Worm (Caenorhabditis elegans) whole organism, L1 larva: ENCODE results near the gene C54H2.4.

Source experiments
- F16B12.6 ChIP-seq: fragments of 150-350 bp; optimal IDR thresholded peaks from 2 replicates; lab custom pipeline; 2014; ENCODE audit warnings: missing biosample characterization, missing genetic modification characterization
- aha-1 ChIP-seq: fragments of 150-350 bp; optimal IDR thresholded peaks from 2 replicates; lab custom pipeline; 2014; ENCODE audit warnings: missing biosample characterization, missing genetic modification characterization
- aly-2 ChIP-seq: fragments of 150-350 bp; optimal IDR thresholded peaks from 2 replicates; lab custom pipeline; 2014; ENCODE audit warnings: missing biosample characterization, missing genetic modification characterization
- blmp-1 ChIP-seq: fragments of 150-350 bp; optimal IDR thresholded peaks from 2 replicates; lab custom pipeline; 2014; ENCODE audit warnings: missing biosample characterization, missing genetic modification characterization
- ceh-88 ChIP-seq: fragments of 200-800 bp; sonication (Bioruptor generic); IDR thresholded peaks from 2 replicates; pipeline ENCODE4 v1.3.6; 2022; ENCODE audit warnings: missing genetic modification characterization, missing compliant biosample characterization
- ces-1 ChIP-seq: fragments of 150-350 bp; optimal IDR thresholded peaks from 2 replicates; lab custom pipeline; 2014; ENCODE audit warnings: missing biosample characterization, missing genetic modification reagents, missing genetic modification characterization
- dpl-1 ChIP-seq, 3 experiments: fragments of 150-350 bp in 2 of 3; sonication (generic microtip) in 1 of 3; optimal IDR thresholded peaks; 2 replicates each; lab custom pipeline; 2014 to 2017; ENCODE audit warnings: missing biosample characterization in 3 of 3, missing genetic modification characterization in 3 of 3, missing genetic modification reagents in 3 of 3
- dsc-1 ChIP-seq: sonication (generic microtip); optimal IDR thresholded peaks from 2 replicates; lab custom pipeline; 2016; ENCODE audit warnings: mild to moderate bottlenecking, missing genetic modification characterization, missing compliant biosample characterization
- efl-3 ChIP-seq: fragments of 200-800 bp; sonication (Bioruptor generic); optimal IDR thresholded peaks from 2 replicates; lab custom pipeline; 2018; ENCODE audit warnings: mild to moderate bottlenecking, missing genetic modification characterization, missing compliant biosample characterization
- egl-13 ChIP-seq: sonication (generic microtip); optimal IDR thresholded peaks from 2 replicates; lab custom pipeline; 2016; ENCODE audit warnings: missing genotype, missing genetic modification reagents, missing genetic modification characterization, missing compliant biosample characterization
- egl-27 ChIP-seq, 2 experiments: fragments of 150-350 bp in 1 of 2; sonication (generic microtip); optimal IDR thresholded peaks; 3 replicates each; lab custom pipeline; 2017 to 2018; ENCODE audit warnings: missing biosample characterization in 2 of 2, missing genetic modification characterization in 2 of 2, missing genetic modification reagents in 2 of 2
- elt-2 ChIP-seq: sonication (generic microtip); optimal IDR thresholded peaks from 2 replicates; lab custom pipeline; 2016; ENCODE audit warnings: missing genetic modification characterization, mild to moderate bottlenecking, inconsistent platforms, missing compliant biosample characterization, missing genetic modification reagents
- ets-5 ChIP-seq: fragments of 200-800 bp; sonication (Bioruptor generic); IDR thresholded peaks from 2 replicates; pipeline ENCODE4 v1.3.6; 2022; ENCODE audit warnings: missing genetic modification characterization, missing compliant biosample characterization
- fkh-10 ChIP-seq: sonication (generic microtip); optimal IDR thresholded peaks from 2 replicates; lab custom pipeline; 2017; ENCODE audit warnings: missing biosample characterization, missing genetic modification reagents, missing genetic modification characterization
- fkh-8 ChIP-seq: sonication (generic microtip); optimal IDR thresholded peaks from 2 replicates; lab custom pipeline; 2016; ENCODE audit warnings: mild to moderate bottlenecking, missing genetic modification characterization, missing compliant biosample characterization
- fos-1 ChIP-seq: fragments of 150-350 bp; optimal IDR thresholded peaks from 2 replicates; lab custom pipeline; 2014; ENCODE audit warnings: missing biosample characterization, missing genetic modification characterization
- grh-1 ChIP-seq: fragments of 200-800 bp; sonication (Bioruptor generic); IDR thresholded peaks from 2 replicates; pipeline ENCODE4 v1.3.6; 2022; ENCODE audit warnings: missing genetic modification reagents, missing genetic modification characterization, missing compliant biosample characterization
- irx-1 ChIP-seq: sonication (generic microtip); optimal IDR thresholded peaks from 2 replicates; lab custom pipeline; 2016; ENCODE audit warnings: missing genetic modification characterization, missing compliant biosample characterization
- isw-1 ChIP-seq: fragments of 200-800 bp; sonication (Bioruptor generic); IDR thresholded peaks from 2 replicates; pipeline ENCODE4 v1.3.6; 2022; ENCODE audit warnings: missing genetic modification characterization, missing compliant biosample characterization
- lin-13 ChIP-seq: fragments of 150-350 bp; optimal IDR thresholded peaks from 2 replicates; lab custom pipeline; 2014; ENCODE audit warnings: missing biosample characterization, missing genetic modification reagents, missing genetic modification characterization
- lin-14 ChIP-seq: fragments of 200-800 bp; sonication (Bioruptor generic); optimal IDR thresholded peaks from 2 replicates; lab custom pipeline; 2018; ENCODE audit warnings: mild to moderate bottlenecking, missing genetic modification characterization, moderate library complexity, missing compliant biosample characterization
- lin-15B ChIP-seq: fragments of 150-350 bp; sonication (generic microtip); optimal IDR thresholded peaks from 3 replicates; lab custom pipeline; 2014; ENCODE audit warnings: missing biosample characterization, missing genetic modification characterization
- lin-35 ChIP-seq, 2 experiments: fragments of 150-350 bp; optimal IDR thresholded peaks; 2 replicates each; lab custom pipeline; 2014; ENCODE audit warnings: missing biosample characterization in 2 of 2, missing genetic modification characterization in 2 of 2, missing genetic modification reagents in 2 of 2
- lin-39 ChIP-seq: fragments of 150-350 bp; optimal IDR thresholded peaks from 2 replicates; lab custom pipeline; 2014; ENCODE audit warnings: missing biosample characterization, missing genetic modification reagents, missing genetic modification characterization
- lir-3 ChIP-seq: sonication (generic microtip); optimal IDR thresholded peaks from 2 replicates; lab custom pipeline; 2016; ENCODE audit warnings: mild to moderate bottlenecking, missing genetic modification characterization, moderate library complexity, missing compliant biosample characterization; ENCODE audit not compliant: poor library complexity
- mab-9 ChIP-seq: fragments of 200-800 bp; sonication (Bioruptor generic); IDR thresholded peaks from 2 replicates; pipeline ENCODE4 v1.3.6; 2022; ENCODE audit warnings: missing genetic modification reagents, missing genetic modification characterization, missing compliant biosample characterization
- mdl-1 ChIP-seq, 2 experiments: fragments of 150-350 bp; optimal IDR thresholded peaks; 2 replicates each; lab custom pipeline; 2014 to 2017; ENCODE audit warnings: missing biosample characterization in 2 of 2, missing genetic modification characterization in 2 of 2, inconsistent platforms in 1 of 2
- mef-2 ChIP-seq: fragments of 150-350 bp; optimal IDR thresholded peaks from 2 replicates; lab custom pipeline; 2014; ENCODE audit warnings: missing biosample characterization, missing genetic modification characterization
- mep-1 ChIP-seq: fragments of 150-350 bp; optimal IDR thresholded peaks from 2 replicates; lab custom pipeline; 2014; ENCODE audit warnings: missing biosample characterization, missing genetic modification characterization
- nhr-11 ChIP-seq: fragments of 150-350 bp; optimal IDR thresholded peaks from 2 replicates; lab custom pipeline; 2014; ENCODE audit warnings: missing biosample characterization, missing genetic modification characterization
- nhr-19 ChIP-seq: fragments of 200-800 bp; sonication (Bioruptor generic); conservative IDR thresholded peaks from 2 replicates; pipeline ENCODE4 v1.3.6; 2022; ENCODE audit warnings: missing genetic modification characterization, missing compliant biosample characterization
- nhr-20 ChIP-seq: sonication (generic microtip); optimal IDR thresholded peaks from 2 replicates; lab custom pipeline; 2016; ENCODE audit warnings: mild to moderate bottlenecking, missing genetic modification characterization, missing compliant biosample characterization
- nhr-28 ChIP-seq: fragments of 150-350 bp; optimal IDR thresholded peaks from 2 replicates; lab custom pipeline; 2014; ENCODE audit warnings: missing biosample characterization, missing genetic modification characterization
- nhr-47 ChIP-seq: sonication (generic microtip); optimal IDR thresholded peaks from 2 replicates; lab custom pipeline; 2016; ENCODE audit warnings: mild to moderate bottlenecking, missing genetic modification characterization, moderate library complexity, missing compliant biosample characterization
- nhr-77 ChIP-seq: fragments of 150-350 bp; optimal IDR thresholded peaks from 2 replicates; lab custom pipeline; 2014; ENCODE audit warnings: missing biosample characterization, missing genetic modification characterization
- nhr-85 ChIP-seq: sonication (generic microtip); peaks from one replicate; lab custom pipeline; 2016; ENCODE audit warnings: missing genetic modification characterization, inconsistent platforms, missing compliant biosample characterization
- pag-3 ChIP-seq: sonication (generic microtip); optimal IDR thresholded peaks from 2 replicates; lab custom pipeline; 2017; ENCODE audit warnings: missing genetic modification characterization, mild to moderate bottlenecking, missing compliant biosample characterization, antibody characterized with exemption, borderline replicate concordance; ENCODE audit not compliant: insufficient read depth
- pax-3 ChIP-seq: fragments of 200-800 bp; sonication (Bioruptor generic); optimal IDR thresholded peaks from 2 replicates; lab custom pipeline; 2018; ENCODE audit warnings: mild to moderate bottlenecking, missing genetic modification characterization, moderate library complexity, missing compliant biosample characterization
- skn-1 ChIP-seq: fragments of 150-350 bp; optimal IDR thresholded peaks from 2 replicates; lab custom pipeline; 2014; ENCODE audit warnings: missing biosample characterization, missing genetic modification characterization
- snpc-4 ChIP-seq: fragments of 150-350 bp; optimal IDR thresholded peaks from 2 replicates; lab custom pipeline; 2014; ENCODE audit warnings: missing biosample characterization, missing genetic modification characterization
- snu-23 ChIP-seq: sonication (generic microtip); optimal IDR thresholded peaks from 2 replicates; lab custom pipeline; 2016; ENCODE audit warnings: missing genetic modification characterization, missing compliant biosample characterization
- sptf-1 ChIP-seq: fragments of 150-350 bp; optimal IDR thresholded peaks from 2 replicates; lab custom pipeline; 2014; ENCODE audit warnings: missing biosample characterization, missing genetic modification characterization
- swsn-7 ChIP-seq: sonication (generic microtip); optimal IDR thresholded peaks from 2 replicates; lab custom pipeline; 2016; ENCODE audit warnings: missing genetic modification characterization, missing compliant biosample characterization
- tbx-2 ChIP-seq: sonication (generic microtip); optimal IDR thresholded peaks from 2 replicates; lab custom pipeline; 2016; ENCODE audit warnings: missing genetic modification characterization, missing compliant biosample characterization
- tlp-1 ChIP-seq: fragments of 150-350 bp; optimal IDR thresholded peaks from 2 replicates; lab custom pipeline; 2014; ENCODE audit warnings: missing biosample characterization, missing genetic modification characterization
- unc-130 ChIP-seq: fragments of 150-350 bp; optimal IDR thresholded peaks from 2 replicates; lab custom pipeline; 2017; ENCODE audit warnings: missing biosample characterization, missing genetic modification characterization, inconsistent platforms
- unc-86 ChIP-seq: sonication (generic microtip); optimal IDR thresholded peaks from 2 replicates; lab custom pipeline; 2016; ENCODE audit warnings: missing genetic modification characterization, missing compliant biosample characterization
- vab-15 ChIP-seq: sonication (generic microtip); optimal IDR thresholded peaks from 2 replicates; lab custom pipeline; 2017; ENCODE audit warnings: missing genotype, mild to moderate bottlenecking, missing genetic modification characterization, missing compliant biosample characterization
- xbp-1 ChIP-seq: sonication (generic microtip); optimal IDR thresholded peaks from 2 replicates; lab custom pipeline; 2016; ENCODE audit warnings: missing genetic modification characterization, missing compliant biosample characterization
- zag-1 ChIP-seq: fragments of 150-350 bp; optimal IDR thresholded peaks from 2 replicates; lab custom pipeline; 2014; ENCODE audit warnings: missing biosample characterization, missing genetic modification characterization
- ztf-11 ChIP-seq, 2 experiments: sonication (generic microtip); optimal IDR thresholded peaks; 2 replicates each; lab custom pipeline; 2016 to 2017; ENCODE audit warnings: missing genetic modification characterization in 2 of 2, missing biosample characterization in 1 of 2, missing compliant biosample characterization in 1 of 2

The C54H2.4 gene

DNA sequence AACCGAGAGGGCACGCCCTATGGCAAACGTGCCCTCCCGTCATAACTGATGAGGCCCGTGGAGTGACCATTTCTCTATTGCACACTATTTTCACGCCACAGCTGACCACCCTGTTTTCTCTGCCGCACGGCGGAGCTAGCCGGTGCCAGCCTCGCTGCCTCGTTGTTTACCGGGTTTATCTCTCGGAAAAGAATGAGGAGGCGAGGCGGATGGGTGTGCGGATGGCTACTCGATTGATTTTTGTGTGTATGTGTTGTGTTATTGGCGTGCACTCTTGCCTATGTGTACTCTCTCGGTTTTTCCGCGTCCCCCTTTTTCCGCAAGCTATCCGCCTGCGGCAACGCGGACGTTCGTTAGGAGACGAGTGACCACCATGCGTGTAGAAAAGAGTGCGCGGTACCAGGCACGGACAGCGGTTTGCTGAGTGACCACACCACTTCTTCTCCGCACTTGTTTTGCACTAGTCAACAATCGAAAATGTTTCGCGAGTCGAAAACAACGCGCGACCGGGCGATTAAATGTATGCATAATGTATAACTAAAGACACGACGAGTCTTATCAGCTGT is 41.5 kb upstream of the C54H2.4 start (continued):
- TF ChIP-seq mef-2: peak; percentile 27
- TF ChIP-seq nhr-28 (tag; lab: Kevin White, UChicago): no peak
- TF ChIP-seq ztf-11 (tag; optimal IDR thresholded peaks at IDR 0.05; lab: Kevin White, UChicago): peak in 1 of 2 experiments; percentile 24
- no peak for TF ChIP-seq irx-1 (tag; lab: Kevin White, UChicago)
- no peak for TF ChIP-seq sptf-1 (tag; lab: Kevin White, UChicago)
- peak; percentile 50 for TF ChIP-seq nhr-20 (tag; lab: Kevin White, UChicago)
- TF ChIP-seq pag-3 (tag; lab: Kevin White, UChicago): no peak
- TF ChIP-seq mdl-1 (tag; optimal IDR thresholded peaks at IDR 0.05; lab: Kevin White, UChicago): peak in 1 of 2 experiments; percentile 47
- TF ChIP-seq egl-13: peak; percentile 56
- no peak for TF ChIP-seq vab-15 (tag; lab: Kevin White, UChicago)
- peak; percentile 44; the same call in 1 of the 2 replicates for TF ChIP-seq nhr-19 (GFP tag; lab: Robert Waterston, UW)
- TF ChIP-seq lin-35 (GFP tag; optimal IDR thresholded peaks at IDR 0.05; lab: Kevin White, UChicago): peak in 1 of 2 experiments; percentile 22
- no peak for TF ChIP-seq grh-1 (GFP tag; lab: Robert Waterston, UW)
- TF ChIP-seq ceh-88 (GFP tag; lab: Robert Waterston, UW): no peak; the same call in 1 of the 2 replicates
- TF ChIP-seq lin-14 (GFP tag; lab: Kevin White, UChicago): peak; percentile 92
- TF ChIP-seq elt-2: no peak
- TF ChIP-seq skn-1 (tag; lab: Kevin White, UChicago): no peak

DNA sequence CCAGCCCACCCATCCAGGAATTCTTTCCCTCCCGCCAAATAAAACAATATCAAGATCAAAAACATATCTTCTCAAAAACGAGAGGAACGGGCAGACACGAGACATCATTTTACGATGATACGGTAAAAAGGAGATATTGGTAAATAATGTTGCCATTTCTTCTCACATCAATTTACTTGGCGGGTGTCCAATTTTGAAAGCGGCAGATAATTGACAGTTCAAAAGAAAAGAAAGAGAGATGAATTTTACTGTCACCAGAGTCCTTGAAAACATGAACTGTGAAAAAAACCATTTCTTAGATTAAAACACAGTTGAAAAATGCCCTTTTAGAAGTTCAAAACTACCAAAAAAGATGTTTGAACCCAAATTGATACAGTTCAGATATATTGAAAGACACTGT is 40.1 kb upstream of the C54H2.4 start:
- TF ChIP-seq aly-2 (tag; lab: Kevin White, UChicago) (no peak), pax-3 (tag; lab: Kevin White, UChicago) (no peak), isw-1 (GFP tag; lab: Robert Waterston, UW) (no peak), blmp-1 (tag; lab: Kevin White, UChicago) (peak; percentile 66), dpl-1 (GFP tag; optimal IDR thresholded peaks at IDR 0.05; lab: Kevin White, UChicago) (no peak), mdl-1 (tag; optimal IDR thresholded peaks at IDR 0.05; lab: Kevin White, UChicago) (no peak), snu-23 (GFP tag; lab: Kevin White, UChicago) (peak; percentile 31), nhr-11 (no peak), dsc-1 (no peak), mab-9 (GFP tag; lab: Robert Waterston, UW) (no peak), efl-3 (GFP tag; lab: Kevin White, UChicago) (no peak), lin-39 (tag; lab: Kevin White, UChicago) (no peak), mep-1 (tag; lab: Kevin White, UChicago) (peak; percentile 76), ces-1 (GFP tag; lab: Kevin White, UChicago) (no peak), fos-1 (no peak), lin-14 (GFP tag; lab: Kevin White, UChicago) (peak; percentile 83), lir-3 (tag; lab: Kevin White, UChicago) (no peak), ztf-11 (tag; optimal IDR thresholded peaks at IDR 0.05; lab: Kevin White, UChicago) (no peak), vab-15 (tag; lab: Kevin White, UChicago) (no peak), egl-27 (tag; optimal IDR thresholded peaks at IDR 0.05; lab: Kevin White, UChicago) (no peak), nhr-19 (GFP tag; lab: Robert Waterston, UW) (peak; percentile 12; the same call in 1 of the 2 replicates), zag-1 (tag; lab: Kevin White, UChicago) (no peak), nhr-77 (tag; lab: Kevin White, UChicago) (no peak), unc-130 (tag; lab: Kevin White, UChicago) (no peak), swsn-7 (tag; lab: Kevin White, UChicago) (no peak), fkh-8 (no peak), nhr-85 (tag; lab: Kevin White, UChicago) (peak; percentile 96), snpc-4 (tag; lab: Kevin White, UChicago) (no peak), F16B12.6 (no peak), tbx-2 (tag; lab: Kevin White, UChicago) (no peak), ets-5 (GFP tag; lab: Robert Waterston, UW) (no peak), mef-2 (no peak), xbp-1 (no peak), tlp-1 (tag; lab: Kevin White, UChicago) (no peak), lin-13 (GFP tag; lab: Kevin White, UChicago) (no peak), nhr-47 (tag; lab: Kevin White, UChicago) (no peak), lin-15B (tag; lab: Kevin White, UChicago) (no peak), aha-1 (no peak), fkh-10 (GFP tag; lab: Kevin White, UChicago) (no peak), unc-86 (tag; lab: Kevin White, UChicago) (no peak)
